Fruit fly (Drosophila melanogaster) whole organism, embryonic: ENCODE results near the gene CG8560.

Experiments
- Atf6 ChIP-seq: fragments of 200-800 bp; sonication (Bioruptor generic); IDR thresholded peaks from 2 replicates; pipeline ENCODE4 v1.3.6; 2022; ENCODE audit warnings: missing biosample characterization, missing genetic modification characterization
- Bgb ChIP-seq: fragments of 200-800 bp; sonication (Bioruptor generic); IDR thresholded peaks from 2 replicates; pipeline ENCODE4 v1.3.6; 2022; ENCODE audit warnings: missing biosample characterization, missing genetic modification characterization; ENCODE audit not compliant: partially characterized antibody
- Bteb2 ChIP-seq: fragments of 200-800 bp; sonication (Bioruptor generic); optimal IDR thresholded peaks from 2 replicates; lab custom pipeline; 2016; ENCODE audit warnings: missing biosample characterization, missing genetic modification characterization
- CG11085 ChIP-seq: fragments of 200-800 bp; sonication (Bioruptor generic); IDR thresholded peaks from 2 replicates; pipeline ENCODE4 v1.3.6; 2022; ENCODE audit warnings: missing biosample characterization, missing genetic modification characterization
- CG11398 ChIP-seq: fragments of 200-800 bp; sonication (Bioruptor generic); optimal IDR thresholded peaks from 2 replicates; lab custom pipeline; 2016; ENCODE audit warnings: missing biosample characterization, missing genetic modification characterization
- CG11695 ChIP-seq: fragments of 200-800 bp; sonication (Bioruptor generic); IDR thresholded peaks from 3 replicates; pipeline ENCODE4 v1.3.6; 2022; ENCODE audit warnings: missing biosample characterization, missing genetic modification characterization
- CG11696 ChIP-seq: fragments of 200-800 bp; sonication (Bioruptor generic); IDR thresholded peaks from 2 replicates; pipeline ENCODE4 v1.3.6; 2022; ENCODE audit warnings: missing biosample characterization, missing genetic modification characterization
- CG12219 ChIP-seq: fragments of 200-800 bp; sonication (Bioruptor generic); optimal IDR thresholded peaks from 3 replicates; lab custom pipeline; 2018; ENCODE audit warnings: missing biosample characterization, mild to moderate bottlenecking, missing genetic modification characterization
- CG14860 ChIP-seq: fragments of 200-800 bp; sonication (Bioruptor generic); IDR thresholded peaks from 3 replicates; pipeline ENCODE4 v1.3.6; 2022; ENCODE audit warnings: missing biosample characterization, missing genetic modification characterization; ENCODE audit not compliant: partially characterized antibody
- CG15073 ChIP-seq: fragments of 200-800 bp; sonication (Bioruptor generic); optimal IDR thresholded peaks from 2 replicates; lab custom pipeline; 2016; ENCODE audit warnings: missing biosample characterization, missing genetic modification characterization
- CG15269 ChIP-seq: fragments of 200-800 bp; sonication (Bioruptor generic); optimal IDR thresholded peaks from 2 replicates; lab custom pipeline; 2018; ENCODE audit warnings: missing biosample characterization, mild to moderate bottlenecking, missing genetic modification characterization, moderate library complexity
- CG17361 ChIP-seq: fragments of 200-800 bp; sonication (Bioruptor generic); IDR thresholded peaks from 3 replicates; pipeline ENCODE4 v1.3.6; 2022; ENCODE audit warnings: missing biosample characterization, missing genetic modification characterization
- CG17912 ChIP-seq: fragments of 200-800 bp; sonication (Bioruptor generic); optimal IDR thresholded peaks from 2 replicates; lab custom pipeline; 2018; ENCODE audit warnings: missing biosample characterization, mild to moderate bottlenecking, missing genetic modification characterization
- CG2129 ChIP-seq: fragments of 200-800 bp; sonication (Bioruptor generic); IDR thresholded peaks from 2 replicates; pipeline ENCODE4 v1.3.6; 2022; ENCODE audit warnings: missing biosample characterization, missing genetic modification characterization; ENCODE audit not compliant: partially characterized antibody
- CG32532 ChIP-seq: fragments of 200-800 bp; sonication (Bioruptor generic); IDR thresholded peaks from 2 replicates; pipeline ENCODE4 v1.3.6; 2022; ENCODE audit warnings: missing biosample characterization, missing genetic modification characterization
- CG32772 ChIP-seq: fragments of 200-800 bp; sonication (Bioruptor generic); IDR thresholded peaks from 2 replicates; pipeline ENCODE4 v1.3.6; 2022; ENCODE audit warnings: missing biosample characterization, missing genetic modification characterization
- CG6689 ChIP-seq: fragments of 200-800 bp; sonication (Bioruptor generic); IDR thresholded peaks from 2 replicates; pipeline ENCODE4 v1.3.6; 2022; ENCODE audit warnings: missing biosample characterization, missing genetic modification characterization
- CG7556 ChIP-seq: fragments of 200-800 bp; sonication (Bioruptor generic); optimal IDR thresholded peaks from 2 replicates; lab custom pipeline; 2017; ENCODE audit warnings: missing biosample characterization, mild to moderate bottlenecking, missing genetic modification characterization
- CG8924 ChIP-seq: fragments of 200-800 bp; optimal IDR thresholded peaks from 3 replicates; lab custom pipeline; 2019; ENCODE audit warnings: missing biosample characterization, mild to moderate bottlenecking, missing genetic modification characterization, moderate library complexity
- CG8944 ChIP-seq: fragments of 200-800 bp; sonication (Bioruptor generic); optimal IDR thresholded peaks from 3 replicates; lab custom pipeline; 2016; ENCODE audit warnings: missing biosample characterization, missing genetic modification characterization
- Chrac-16 ChIP-seq: fragments of 200-800 bp; sonication (Bioruptor generic); optimal IDR thresholded peaks from 3 replicates; lab custom pipeline; 2016; ENCODE audit warnings: missing biosample characterization, missing genetic modification characterization
- CoRest ChIP-seq: fragments of 200-800 bp; sonication (Bioruptor generic); optimal IDR thresholded peaks from 3 replicates; lab custom pipeline; 2018; ENCODE audit warnings: missing biosample characterization, mild to moderate bottlenecking, missing genetic modification characterization, moderate library complexity
- Dbx ChIP-seq: fragments of 200-800 bp; sonication (Bioruptor generic); IDR thresholded peaks from 3 replicates; pipeline ENCODE4 v1.3.6; 2022; ENCODE audit warnings: missing biosample characterization, missing genetic modification characterization
- Ets65A ChIP-seq: fragments of 200-800 bp; sonication (Bioruptor generic); peaks from one replicate; lab custom pipeline; 2016; ENCODE audit warnings: missing biosample characterization, missing genetic modification characterization
- Gsc ChIP-seq: fragments of 200-800 bp; sonication (Bioruptor generic); IDR thresholded peaks from 2 replicates; pipeline ENCODE4 v1.3.6; 2022; ENCODE audit warnings: missing biosample characterization, missing genetic modification characterization
- Lhr ChIP-seq: fragments of 200-800 bp; sonication (Bioruptor generic); optimal IDR thresholded peaks from 3 replicates; lab custom pipeline; 2017; ENCODE audit warnings: mild to moderate bottlenecking, missing biosample characterization, missing genetic modification reagents, missing genetic modification characterization
- MBD-R2 ChIP-seq: fragments of 200-800 bp; sonication (Bioruptor generic); IDR thresholded peaks from 2 replicates; pipeline ENCODE4 v1.3.6; 2022; ENCODE audit warnings: missing biosample characterization, missing genetic modification characterization
- Myb ChIP-seq: fragments of 200-800 bp; sonication (Bioruptor generic); optimal IDR thresholded peaks from 2 replicates; lab custom pipeline; 2016; ENCODE audit warnings: missing biosample characterization, missing genetic modification characterization
- NC2α ChIP-seq: fragments of 200-800 bp; sonication (Bioruptor generic); optimal IDR thresholded peaks from 2 replicates; lab custom pipeline; 2016; ENCODE audit warnings: missing biosample characterization, missing genetic modification characterization
- Pdp1 ChIP-seq, 2 experiments: fragments of 200-800 bp; sonication (Bioruptor generic); optimal IDR thresholded peaks; 3 replicates each; lab custom pipeline; 2016; ENCODE audit warnings: missing biosample characterization in 2 of 2, missing genetic modification characterization in 2 of 2, mild to moderate bottlenecking in 1 of 2, moderate library complexity in 1 of 2
- Ptx1 ChIP-seq: fragments of 200-800 bp; sonication (Bioruptor generic); IDR thresholded peaks from 2 replicates; pipeline ENCODE4 v1.3.6; 2022; ENCODE audit warnings: missing biosample characterization, missing genetic modification characterization
- Sin3A ChIP-seq: fragments of >200 bp; optimal IDR thresholded peaks from 2 replicates; lab custom pipeline; 2018
- Sry-β ChIP-seq: fragments of 200-800 bp; sonication (Bioruptor generic); optimal IDR thresholded peaks from 2 replicates; lab custom pipeline; 2018; ENCODE audit warnings: missing biosample characterization, mild to moderate bottlenecking, missing genetic modification characterization, moderate library complexity
- Sry-δ ChIP-seq: fragments of 200-800 bp; sonication (Bioruptor generic); optimal IDR thresholded peaks from 2 replicates; lab custom pipeline; 2016; ENCODE audit warnings: missing biosample characterization, missing genetic modification characterization
- Xrp1 ChIP-seq: fragments of 200-800 bp; sonication (Bioruptor generic); IDR thresholded peaks from 2 replicates; pipeline ENCODE4 v1.3.6; 2022; ENCODE audit warnings: missing biosample characterization, missing genetic modification characterization
- chif ChIP-seq, 2 experiments: fragments of 200-800 bp; sonication (Bioruptor generic); optimal IDR thresholded peaks; 3 replicates each; lab custom pipeline; 2016; ENCODE audit warnings: missing biosample characterization in 2 of 2, missing genetic modification characterization in 2 of 2
- dan ChIP-seq: fragments of 200-800 bp; sonication (Bioruptor generic); IDR thresholded peaks from 2 replicates; pipeline ENCODE4 v1.3.6; 2022; ENCODE audit warnings: missing biosample characterization, missing genetic modification characterization
- dpn ChIP-seq, 2 experiments: fragments of 200-800 bp; sonication (Bioruptor generic); optimal IDR thresholded peaks; 3 replicates each; lab custom pipeline; 2016; ENCODE audit warnings: missing biosample characterization in 2 of 2, missing genetic modification characterization in 2 of 2
- fd102C ChIP-seq: fragments of 200-800 bp; sonication (Bioruptor generic); optimal IDR thresholded peaks from 2 replicates; lab custom pipeline; 2018; ENCODE audit warnings: missing biosample characterization, mild to moderate bottlenecking, missing genetic modification characterization, moderate library complexity
- gcm ChIP-seq: fragments of 200-800 bp; sonication (Bioruptor generic); optimal IDR thresholded peaks from 2 replicates; lab custom pipeline; 2019; ENCODE audit warnings: missing biosample characterization, mild to moderate bottlenecking, missing genetic modification characterization, moderate library complexity
- grau ChIP-seq: fragments of 200-800 bp; optimal IDR thresholded peaks from 3 replicates; lab custom pipeline; 2019; ENCODE audit warnings: missing biosample characterization, mild to moderate bottlenecking, missing genetic modification characterization, moderate library complexity
- hb ChIP-seq: fragments of 200-800 bp; sonication (Bioruptor generic); IDR thresholded peaks from 3 replicates; pipeline ENCODE4 v1.3.6; 2022; ENCODE audit warnings: missing biosample characterization, missing genetic modification characterization; ENCODE audit not compliant: partially characterized antibody
- nmo ChIP-seq: fragments of 200-800 bp; sonication (Bioruptor generic); optimal IDR thresholded peaks from 2 replicates; lab custom pipeline; 2018; ENCODE audit warnings: missing biosample characterization, mild to moderate bottlenecking, missing genetic modification characterization, moderate library complexity
- onecut ChIP-seq: fragments of 200-800 bp; sonication (Bioruptor generic); IDR thresholded peaks from 2 replicates; pipeline ENCODE4 v1.3.6; 2022; ENCODE audit warnings: missing biosample characterization, missing genetic modification characterization
- pan ChIP-seq, 4 experiments: fragments of >200 bp in 3 of 4; fragments of 200-800 bp in 1 of 4; sonication (Bioruptor generic) in 1 of 4; optimal IDR thresholded peaks in 3 of 4; IDR thresholded peaks in 1 of 4; 2 replicates each; pipeline versions ENCODE4 v1.3.6 to Lab custom; 2017 to 2022; ENCODE audit warnings: missing biosample characterization in 2 of 4, missing genetic modification characterization in 2 of 4, mixed read lengths in 1 of 4
- pho ChIP-seq: fragments of 200-800 bp; sonication (Bioruptor generic); optimal IDR thresholded peaks from 2 replicates; lab custom pipeline; 2016; ENCODE audit warnings: missing biosample characterization, missing genetic modification characterization
- pros ChIP-seq: fragments of 200-800 bp; sonication (Bioruptor generic); optimal IDR thresholded peaks from 3 replicates; lab custom pipeline; 2019; ENCODE audit warnings: missing biosample characterization, mild to moderate bottlenecking, missing genetic modification characterization, moderate library complexity
- pum ChIP-seq: fragments of 200-800 bp; sonication (Bioruptor generic); optimal IDR thresholded peaks from 2 replicates; lab custom pipeline; 2016; ENCODE audit warnings: missing biosample characterization, missing genetic modification characterization
- salm ChIP-seq: fragments of 200-800 bp; sonication (Bioruptor generic); optimal IDR thresholded peaks from 2 replicates; lab custom pipeline; 2018; ENCODE audit warnings: missing biosample characterization, mild to moderate bottlenecking, missing genetic modification characterization

Gene CG8560

DNA sequence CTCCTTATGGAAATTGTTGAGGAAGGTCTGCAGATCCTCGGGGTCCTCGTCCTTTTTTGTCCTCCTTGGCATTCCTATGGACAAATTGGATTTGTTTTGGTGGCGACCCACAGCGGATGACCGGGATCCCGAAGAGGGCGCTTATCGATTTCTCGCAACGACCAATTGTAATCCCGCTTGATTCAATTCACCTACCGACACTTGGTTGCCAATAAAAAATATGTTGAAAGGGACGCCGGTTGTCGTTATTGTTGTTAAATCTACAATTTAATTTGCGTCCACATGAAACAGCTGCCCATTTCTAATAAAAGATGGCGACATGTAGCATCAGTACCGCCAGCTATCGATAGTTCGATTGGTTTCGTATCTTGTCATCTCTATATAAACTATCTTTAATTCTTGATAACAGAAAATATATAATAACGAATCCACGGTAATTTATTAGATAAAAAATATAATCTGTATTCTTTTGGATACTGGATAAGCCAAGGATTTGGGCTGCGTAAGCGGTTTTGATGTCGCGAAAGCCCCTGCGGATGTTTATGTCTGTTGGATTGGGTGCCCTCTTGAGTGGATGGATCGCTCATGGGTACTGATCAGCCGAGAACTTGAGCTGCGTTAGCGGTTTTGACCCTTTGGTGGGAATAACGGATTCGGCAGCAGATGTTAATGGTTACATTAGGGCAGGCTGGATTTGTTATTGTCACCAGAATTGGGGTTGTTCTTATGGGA lies 47.4 kb downstream of the CG8560 start, which contains the start of gene CTCF (continued):
- TF ChIP-seq CG15073 (no peak), gcm (peak; percentile 35), CG32772 (GFP tag; lab: Robert Waterston, UW) (peak; percentile 64), pho (GFP tag; lab: Kevin White, UChicago) (no peak), pum (GFP tag; lab: Kevin White, UChicago) (peak; percentile 14), CG17912 (GFP tag; lab: Kevin White, UChicago) (no peak), chif (GFP tag; optimal IDR thresholded peaks at IDR 0.05; lab: Kevin White, UChicago) (peak in 1 of 2 experiments; percentile 50), dpn (GFP tag; optimal IDR thresholded peaks at IDR 0.05; lab: Kevin White, UChicago) (peak; percentile 53 to 59), CG32532 (peak; percentile 54; the same call in 1 of the 2 replicates), CG11398 (GFP tag; lab: Kevin White, UChicago) (peak; percentile 3), Sry-β (peak; percentile 30), Xrp1 (peak; percentile 33), Myb (GFP tag; lab: Kevin White, UChicago) (peak; percentile 60), salm (tag; lab: Kevin White, UChicago) (peak; percentile 5), Sry-δ (GFP tag; lab: Kevin White, UChicago) (peak; percentile 90), CG11085 (GFP tag; lab: Robert Waterston, UW) (no peak), CG15269 (tag; lab: Kevin White, UChicago) (peak; percentile 37), Bgb (GFP tag; lab: Robert Waterston, UW) (peak; percentile 73), Sin3A (peak; percentile 44), CG12219 (no peak), Bteb2 (GFP tag; lab: Kevin White, UChicago) (peak; percentile 5), NC2α (peak; percentile 43), CG11695 (no peak), CG11696 (GFP tag; lab: Robert Waterston, UW) (no peak), pros (GFP tag; lab: Kevin White, UChicago) (peak; percentile 12), Dbx (GFP tag; lab: Robert Waterston, UW) (0 out of 3 replicates have a peak, but pooled peaks have one; percentile 23), Ptx1 (GFP tag; lab: Robert Waterston, UW) (peak; percentile 50), Lhr (GFP tag; lab: Kevin White, UChicago) (peak; percentile 46), dan (GFP tag; lab: Robert Waterston, UW) (no peak), CG6689 (GFP tag; lab: Robert Waterston, UW) (peak; percentile 33; the same call in 1 of the 2 replicates), onecut (GFP tag; lab: Robert Waterston, UW) (peak; percentile 89), Pdp1 (GFP tag; optimal IDR thresholded peaks at IDR 0.05; lab: Kevin White, UChicago) (peak; percentile 33 to 36), CG8924 (tag; lab: Kevin White, UChicago) (peak; percentile 69), Atf6 (GFP tag; lab: Robert Waterston, UW) (no peak), pan (optimal IDR thresholded peaks at IDR 0.05; lab: Kevin White, UChicago) (no peak), pan (GFP tag; optimal IDR thresholded peaks at IDR 0.05 in 1 of 2, IDR thresholded peaks at IDR 0.05 in 1 of 2) (peak in 1 of 2 experiments; percentile 68), Gsc (GFP tag; lab: Robert Waterston, UW) (no peak), CG17361 (peak; percentile 74), CG8944 (peak; percentile 41), CG7556 (no peak), grau (peak; percentile 52), hb (GFP tag; lab: Robert Waterston, UW) (peak; percentile 65; the same call in 2 of the 3 replicates), CG2129 (peak; percentile 63), Chrac-16 (GFP tag; lab: Kevin White, UChicago) (peak; percentile 27), nmo (peak; percentile 90), CG14860 (GFP tag; lab: Robert Waterston, UW) (peak; percentile 65), fd102C (GFP tag; lab: Kevin White, UChicago) (no peak), MBD-R2 (peak; percentile 80), CoRest (tag; lab: Kevin White, UChicago) (peak; percentile 61), Ets65A (GFP tag; lab: Kevin White, UChicago) (peak; percentile 91)
